Fruit fly (Drosophila melanogaster) whole organism, embryonic: ENCODE measurements around the gene CG11470.
A peak's percentile ranks its signal among the peaks of the same experiment; 100 is the strongest.

ENCODE experiments used
- CG10462 ChIP-seq: fragments of 200-800 bp; sonication (Bioruptor generic); optimal IDR thresholded peaks from 2 replicates; lab custom pipeline; 2016; ENCODE audit warnings: missing biosample characterization, missing genetic modification characterization
- CG10979 ChIP-seq: fragments of 200-800 bp; sonication (Bioruptor generic); optimal IDR thresholded peaks from 2 replicates; lab custom pipeline; 2018; ENCODE audit warnings: missing biosample characterization, mild to moderate bottlenecking, missing genetic modification characterization, moderate library complexity
- CG11695 ChIP-seq: fragments of 200-800 bp; sonication (Bioruptor generic); IDR thresholded peaks from 3 replicates; pipeline ENCODE4 v1.3.6; 2022; ENCODE audit warnings: missing biosample characterization, missing genetic modification characterization
- CG12942 ChIP-seq: fragments of 200-800 bp; sonication (Bioruptor generic); optimal IDR thresholded peaks from 3 replicates; lab custom pipeline; 2016; ENCODE audit warnings: missing biosample characterization, missing genetic modification characterization
- CG13123 ChIP-seq: fragments of 200-800 bp; sonication (Bioruptor generic); optimal IDR thresholded peaks from 2 replicates; lab custom pipeline; 2016; ENCODE audit warnings: missing biosample characterization, missing genetic modification characterization
- CG1529 ChIP-seq: fragments of 200-800 bp; sonication (Bioruptor generic); optimal IDR thresholded peaks from 3 replicates; lab custom pipeline; 2018; ENCODE audit warnings: missing biosample characterization, missing genetic modification characterization
- CG15479 ChIP-seq: fragments of 200-800 bp; sonication (Bioruptor generic); optimal IDR thresholded peaks from 3 replicates; lab custom pipeline; 2019; ENCODE audit warnings: missing biosample characterization, mild to moderate bottlenecking, missing genetic modification characterization, moderate library complexity
- CG16863 ChIP-seq: fragments of 200-800 bp; sonication (Bioruptor generic); optimal IDR thresholded peaks from 3 replicates; lab custom pipeline; 2016; ENCODE audit warnings: missing biosample characterization, missing genetic modification characterization
- CG17568 ChIP-seq: fragments of 200-800 bp; sonication (Bioruptor generic); optimal IDR thresholded peaks from 2 replicates; lab custom pipeline; 2018; ENCODE audit warnings: missing biosample characterization, mild to moderate bottlenecking, missing genetic modification characterization, moderate library complexity
- CG18011 ChIP-seq: fragments of 200-800 bp; sonication (Bioruptor generic); optimal IDR thresholded peaks from 2 replicates; lab custom pipeline; 2017; ENCODE audit warnings: missing biosample characterization, missing genetic modification characterization, mild to moderate bottlenecking, moderate library complexity, missing genotype
- CG1832 ChIP-seq: fragments of 200-800 bp; sonication (Bioruptor generic); optimal IDR thresholded peaks from 2 replicates; lab custom pipeline; 2017; ENCODE audit warnings: missing biosample characterization, mild to moderate bottlenecking, missing genetic modification characterization, inconsistent platforms
- CG2875 ChIP-seq: fragments of 200-800 bp; sonication (Bioruptor generic); optimal IDR thresholded peaks from 2 replicates; lab custom pipeline; 2017; ENCODE audit warnings: missing biosample characterization, mild to moderate bottlenecking, missing genetic modification characterization, missing genetic modification reagents
- CG30431 ChIP-seq: fragments of 200-800 bp; sonication (Bioruptor generic); optimal IDR thresholded peaks from 2 replicates; lab custom pipeline; 2017; ENCODE audit warnings: missing biosample characterization, missing genetic modification characterization
- CG31365 ChIP-seq: fragments of 200-800 bp; sonication (Bioruptor generic); optimal IDR thresholded peaks from 2 replicates; lab custom pipeline; 2018; ENCODE audit warnings: missing biosample characterization, mild to moderate bottlenecking, missing genetic modification characterization
- CG32532 ChIP-seq: fragments of 200-800 bp; sonication (Bioruptor generic); IDR thresholded peaks from 2 replicates; pipeline ENCODE4 v1.3.6; 2022; ENCODE audit warnings: missing biosample characterization, missing genetic modification characterization
- CG3407 ChIP-seq: fragments of 200-800 bp; sonication (Bioruptor generic); optimal IDR thresholded peaks from 2 replicates; lab custom pipeline; 2018; ENCODE audit warnings: missing biosample characterization, mild to moderate bottlenecking, missing genetic modification characterization
- CG3838 ChIP-seq: fragments of 200-800 bp; sonication (Bioruptor generic); optimal IDR thresholded peaks from 3 replicates; lab custom pipeline; 2016; ENCODE audit warnings: missing biosample characterization, missing genetic modification characterization
- CG6254 ChIP-seq: fragments of 200-800 bp; sonication (Bioruptor generic); optimal IDR thresholded peaks from 3 replicates; lab custom pipeline; 2017; ENCODE audit warnings: mild to moderate bottlenecking, missing biosample characterization, missing genetic modification reagents, missing genetic modification characterization
- CG6683 ChIP-seq: fragments of 200-800 bp; sonication (Bioruptor generic); optimal IDR thresholded peaks from 2 replicates; lab custom pipeline; 2017; ENCODE audit warnings: missing biosample characterization, mild to moderate bottlenecking, missing genetic modification characterization, missing genetic modification reagents
- CG6689 ChIP-seq: fragments of 200-800 bp; sonication (Bioruptor generic); IDR thresholded peaks from 2 replicates; pipeline ENCODE4 v1.3.6; 2022; ENCODE audit warnings: missing biosample characterization, missing genetic modification characterization
- CG6813 ChIP-seq: fragments of 200-800 bp; sonication (Bioruptor generic); optimal IDR thresholded peaks from 2 replicates; lab custom pipeline; 2017; ENCODE audit warnings: missing biosample characterization, missing genetic modification characterization, mild to moderate bottlenecking, moderate library complexity, missing genetic modification reagents
- CG7372 ChIP-seq: fragments of 200-800 bp; sonication (Bioruptor generic); IDR thresholded peaks from 2 replicates; pipeline ENCODE4 v1.3.6; 2022; ENCODE audit warnings: missing biosample characterization, missing genetic modification characterization
- CG8359 ChIP-seq: fragments of 200-800 bp; sonication (Bioruptor generic); optimal IDR thresholded peaks from 2 replicates; lab custom pipeline; 2017; ENCODE audit warnings: missing biosample characterization, mild to moderate bottlenecking, missing genetic modification characterization, borderline replicate concordance
- CG9727 ChIP-seq: fragments of 200-800 bp; sonication (Bioruptor generic); optimal IDR thresholded peaks from 3 replicates; lab custom pipeline; 2017; ENCODE audit warnings: missing biosample characterization, mild to moderate bottlenecking, missing genetic modification characterization
- CG9932 ChIP-seq: fragments of 200-800 bp; sonication (Bioruptor generic); IDR thresholded peaks from 2 replicates; pipeline ENCODE4 v1.3.6; 2022; ENCODE audit warnings: missing biosample characterization, missing genetic modification characterization
- Chrac-16 ChIP-seq: fragments of 200-800 bp; sonication (Bioruptor generic); optimal IDR thresholded peaks from 3 replicates; lab custom pipeline; 2016; ENCODE audit warnings: missing biosample characterization, missing genetic modification characterization
- D19A ChIP-seq: fragments of 200-800 bp; optimal IDR thresholded peaks from 3 replicates; lab custom pipeline; 2019; ENCODE audit warnings: missing biosample characterization, mild to moderate bottlenecking, missing genetic modification characterization, moderate library complexity
- Dip2 ChIP-seq: fragments of 200-800 bp; sonication (Bioruptor generic); IDR thresholded peaks from 2 replicates; pipeline ENCODE4 v1.3.6; 2022; ENCODE audit warnings: missing biosample characterization, missing genetic modification characterization
- Hey ChIP-seq: fragments of 200-800 bp; sonication (Bioruptor generic); optimal IDR thresholded peaks from 3 replicates; lab custom pipeline; 2018; ENCODE audit warnings: missing biosample characterization, mild to moderate bottlenecking, missing genetic modification characterization
- Hr78 ChIP-seq, 2 experiments: fragments of 200-800 bp in 1 of 2; fragments of >200 bp in 1 of 2; sonication (Bioruptor generic) in 1 of 2; optimal IDR thresholded peaks; 2 replicates each; lab custom pipeline; 2017 to 2019; ENCODE audit warnings: missing biosample characterization in 2 of 2, missing genetic modification characterization in 2 of 2, mild to moderate bottlenecking in 1 of 2, moderate library complexity in 1 of 2
- Neu2 ChIP-seq: fragments of 200-800 bp; sonication (Bioruptor generic); optimal IDR thresholded peaks from 3 replicates; lab custom pipeline; 2016; ENCODE audit warnings: missing biosample characterization, missing genetic modification characterization, borderline replicate concordance
- Nf-YC ChIP-seq: fragments of 200-800 bp; optimal IDR thresholded peaks from 3 replicates; lab custom pipeline; 2019; ENCODE audit warnings: missing biosample characterization, mild to moderate bottlenecking, missing genetic modification characterization, moderate library complexity
- PHDP ChIP-seq: fragments of 200-800 bp; sonication (Bioruptor generic); optimal IDR thresholded peaks from 3 replicates; lab custom pipeline; 2018; ENCODE audit warnings: missing biosample characterization, mild to moderate bottlenecking, missing genetic modification characterization, moderate library complexity
- Pdp1 ChIP-seq, 2 experiments: fragments of 200-800 bp; sonication (Bioruptor generic); optimal IDR thresholded peaks; 3 replicates each; lab custom pipeline; 2016; ENCODE audit warnings: missing biosample characterization in 2 of 2, missing genetic modification characterization in 2 of 2, mild to moderate bottlenecking in 1 of 2, moderate library complexity in 1 of 2
- Ptx1 ChIP-seq: fragments of 200-800 bp; sonication (Bioruptor generic); IDR thresholded peaks from 2 replicates; pipeline ENCODE4 v1.3.6; 2022; ENCODE audit warnings: missing biosample characterization, missing genetic modification characterization
- Spps ChIP-seq: fragments of 200-800 bp; sonication (Bioruptor generic); optimal IDR thresholded peaks from 2 replicates; lab custom pipeline; 2018; ENCODE audit warnings: missing biosample characterization, mild to moderate bottlenecking, missing genetic modification characterization
- Stat92E ChIP-seq, 3 experiments: fragments of >200 bp in 2 of 3; fragments of 200-800 bp in 1 of 3; sonication (Bioruptor generic) in 1 of 3; optimal IDR thresholded peaks; 2 replicates each; lab custom pipeline; 2017 to 2019; ENCODE audit warnings: missing biosample characterization in 3 of 3, missing genetic modification characterization in 3 of 3, mild to moderate bottlenecking in 1 of 3, moderate library complexity in 1 of 3
- Xrp1 ChIP-seq: fragments of 200-800 bp; sonication (Bioruptor generic); IDR thresholded peaks from 2 replicates; pipeline ENCODE4 v1.3.6; 2022; ENCODE audit warnings: missing biosample characterization, missing genetic modification characterization
- aop ChIP-seq: fragments of 200-800 bp; sonication (Bioruptor generic); IDR thresholded peaks from 2 replicates; pipeline ENCODE4 v1.3.6; 2022; ENCODE audit warnings: missing biosample characterization, missing genetic modification characterization
- cato ChIP-seq: fragments of 200-800 bp; sonication (Bioruptor generic); optimal IDR thresholded peaks from 2 replicates; lab custom pipeline; 2016; ENCODE audit warnings: missing biosample characterization, missing genetic modification characterization, borderline replicate concordance
- chif ChIP-seq, 2 experiments: fragments of 200-800 bp; sonication (Bioruptor generic); optimal IDR thresholded peaks; 3 replicates each; lab custom pipeline; 2016; ENCODE audit warnings: missing biosample characterization in 2 of 2, missing genetic modification characterization in 2 of 2
- gsb-n ChIP-seq: fragments of 200-800 bp; sonication (Bioruptor generic); optimal IDR thresholded peaks from 3 replicates; lab custom pipeline; 2018; ENCODE audit warnings: missing biosample characterization, mild to moderate bottlenecking, missing genetic modification characterization
- kni ChIP-seq: fragments of 200-800 bp; sonication (Bioruptor generic); optimal IDR thresholded peaks from 3 replicates; lab custom pipeline; 2017; ENCODE audit warnings: mild to moderate bottlenecking, missing biosample characterization, missing genetic modification reagents, missing genetic modification characterization
- prd ChIP-seq, 3 experiments: fragments of >200 bp in 2 of 3; fragments of 200-800 bp in 1 of 3; sonication (Bioruptor generic) in 1 of 3; optimal IDR thresholded peaks in 2 of 3; IDR thresholded peaks in 1 of 3; 2 replicates in 2 of 3; 3 replicates in 1 of 3; pipeline versions ENCODE4 v1.3.6 to Lab custom; 2017 to 2022; ENCODE audit warnings: missing biosample characterization in 1 of 3, missing genetic modification characterization in 1 of 3
- run ChIP-seq: fragments of 200-800 bp; sonication (Bioruptor generic); optimal IDR thresholded peaks from 3 replicates; lab custom pipeline; 2018; ENCODE audit warnings: missing biosample characterization, mild to moderate bottlenecking, missing genetic modification characterization
- slbo ChIP-seq: fragments of 200-800 bp; sonication (Bioruptor generic); IDR thresholded peaks from 2 replicates; pipeline ENCODE4 v1.3.6; 2022; ENCODE audit warnings: missing biosample characterization, missing genetic modification characterization
- tio ChIP-seq: fragments of 200-800 bp; sonication (Bioruptor generic); optimal IDR thresholded peaks from 2 replicates; lab custom pipeline; 2017; ENCODE audit warnings: missing biosample characterization, missing genetic modification characterization, inconsistent platforms
- tna ChIP-seq: fragments of 200-800 bp; sonication (Bioruptor generic); IDR thresholded peaks from 2 replicates; pipeline ENCODE4 v1.3.6; 2022; ENCODE audit warnings: missing biosample characterization, missing genetic modification characterization; ENCODE audit not compliant: partially characterized antibody
- zfh1 ChIP-seq: fragments of 200-800 bp; sonication (Bioruptor generic); IDR thresholded peaks from 3 replicates; pipeline ENCODE4 v1.3.6; 2022; ENCODE audit warnings: missing biosample characterization, missing genetic modification characterization

CG11470 gene

DNA sequence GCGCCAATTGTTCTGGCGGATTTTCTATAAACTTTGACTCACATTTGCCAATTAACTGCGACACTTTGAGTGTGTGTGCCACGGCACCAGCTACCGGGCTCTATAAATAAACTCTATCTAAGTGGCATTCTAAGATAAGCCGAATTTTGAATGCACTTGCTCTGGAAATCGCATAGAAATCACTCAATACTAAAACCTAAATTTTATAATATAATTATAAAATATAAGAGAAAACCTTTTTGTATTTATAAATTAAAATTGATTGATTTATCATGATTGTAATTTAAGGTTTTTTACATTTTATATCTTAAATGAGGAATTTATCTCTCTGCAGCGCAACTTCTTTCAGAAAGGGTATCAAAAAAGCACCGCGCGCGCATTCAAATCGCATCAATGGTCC is 40.4 kb downstream of the CG11470 start:
- no peak for TF ChIP-seq CG1832 (GFP tag; lab: Kevin White, UChicago)
- TF ChIP-seq tna (GFP tag; lab: Robert Waterston, UW), result no peak
- no peak for TF ChIP-seq prd (optimal IDR thresholded peaks at IDR 0.05; lab: Kevin White, UChicago)
- TF ChIP-seq prd (GFP tag; IDR thresholded peaks at IDR 0.05; lab: Robert Waterston, UW), result 0 out of 3 replicates have a peak, but pooled peaks have one; percentile 1
- TF ChIP-seq CG1529, result no peak
- no peak for TF ChIP-seq CG10462 (GFP tag; lab: Kevin White, UChicago)
- TF ChIP-seq tio (GFP tag; lab: Kevin White, UChicago), result no peak
- TF ChIP-seq CG7372 (GFP tag; lab: Robert Waterston, UW), result no peak
- no peak for TF ChIP-seq PHDP
- TF ChIP-seq CG18011, result no peak
- TF ChIP-seq CG3838, result no peak
- no peak for TF ChIP-seq CG3407 (GFP tag; lab: Kevin White, UChicago)
- no peak for TF ChIP-seq CG13123 (GFP tag; lab: Kevin White, UChicago)
- peak; percentile 90 for TF ChIP-seq D19A (tag; lab: Kevin White, UChicago)
- TF ChIP-seq CG9932, result no peak
- no peak for TF ChIP-seq CG32532 (GFP tag; lab: Robert Waterston, UW)
- TF ChIP-seq Spps (tag; lab: Kevin White, UChicago), result no peak
- TF ChIP-seq Nf-YC (tag; lab: Kevin White, UChicago), result no peak

DNA sequence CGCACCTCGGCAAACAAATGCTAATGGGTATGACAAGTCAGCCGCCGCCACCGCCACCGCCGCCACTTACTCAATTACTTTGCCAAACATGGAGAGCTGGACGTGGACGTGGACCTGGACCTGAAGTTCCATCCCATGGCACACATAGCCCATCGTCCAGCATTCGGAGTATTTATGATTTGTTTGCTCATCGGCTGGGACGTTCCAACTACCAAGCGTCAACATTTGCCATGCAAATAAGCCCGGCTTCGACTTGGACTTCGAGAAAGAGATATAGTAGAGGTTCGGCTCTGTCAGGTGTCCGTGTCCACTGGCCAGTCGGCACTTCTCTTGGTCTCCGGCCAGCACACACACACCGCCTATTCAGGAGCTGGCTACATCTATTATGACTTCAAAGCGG is 40.8 kb downstream of the CG11470 start:
- no peak for TF ChIP-seq aop
- no peak for TF ChIP-seq slbo (GFP tag; lab: Robert Waterston, UW)
- peak; percentile 35 for TF ChIP-seq CG8359 (GFP tag; lab: Kevin White, UChicago)
- TF ChIP-seq Hey (tag; lab: Kevin White, UChicago), result no peak
- peak; percentile 29; the same call in 1 of the 3 replicates for TF ChIP-seq zfh1 (GFP tag; lab: Robert Waterston, UW)
- TF ChIP-seq CG15479, result peak; percentile 31
- TF ChIP-seq CG30431 (GFP tag; lab: Kevin White, UChicago), result peak; percentile 10
- TF ChIP-seq CG17568 (GFP tag; lab: Kevin White, UChicago), result peak; percentile 4
- no peak for TF ChIP-seq cato (GFP tag; lab: Kevin White, UChicago)
- no peak for TF ChIP-seq CG6689 (GFP tag; lab: Robert Waterston, UW)
- TF ChIP-seq CG6813, result peak; percentile 60
- TF ChIP-seq CG6683 (GFP tag; lab: Kevin White, UChicago), result no peak
- peak in 1 of 2 experiments; percentile 29 for TF ChIP-seq chif (GFP tag; optimal IDR thresholded peaks at IDR 0.05; lab: Kevin White, UChicago)
- no peak for TF ChIP-seq CG16863 (GFP tag; lab: Kevin White, UChicago)
- no peak for TF ChIP-seq CG11695
- no peak for TF ChIP-seq Pdp1 (GFP tag; optimal IDR thresholded peaks at IDR 0.05; lab: Kevin White, UChicago)
- TF ChIP-seq CG9727 (GFP tag; lab: Kevin White, UChicago), result peak; percentile 61
- TF ChIP-seq CG6254, result no peak
- no peak for TF ChIP-seq run (tag; lab: Kevin White, UChicago)
- TF ChIP-seq Xrp1 (GFP tag; lab: Robert Waterston, UW), result no peak
- no peak for TF ChIP-seq Ptx1 (GFP tag; lab: Robert Waterston, UW)
- TF ChIP-seq Hr78 (GFP tag; optimal IDR thresholded peaks at IDR 0.05; lab: Kevin White, UChicago), result no peak
- TF ChIP-seq CG2875 (GFP tag; lab: Kevin White, UChicago), result peak; percentile 23
- TF ChIP-seq kni (GFP tag; lab: Kevin White, UChicago), result peak; percentile 49
- no peak for TF ChIP-seq Neu2 (GFP tag; lab: Kevin White, UChicago)
- TF ChIP-seq Stat92E (GFP tag; optimal IDR thresholded peaks at IDR 0.05; lab: Kevin White, UChicago), result no peak
- no peak for TF ChIP-seq CG12942 (GFP tag; lab: Kevin White, UChicago)
- peak; percentile 16 for TF ChIP-seq gsb-n (tag; lab: Kevin White, UChicago)
- no peak for TF ChIP-seq CG31365 (tag; lab: Kevin White, UChicago)
- no peak for TF ChIP-seq CG10979 (tag; lab: Kevin White, UChicago)
- TF ChIP-seq Dip2, result no peak
- no peak for TF ChIP-seq Chrac-16 (GFP tag; lab: Kevin White, UChicago)
